Worm (Caenorhabditis elegans): ENCODE data around the gene F19G12.9.

DNA sequence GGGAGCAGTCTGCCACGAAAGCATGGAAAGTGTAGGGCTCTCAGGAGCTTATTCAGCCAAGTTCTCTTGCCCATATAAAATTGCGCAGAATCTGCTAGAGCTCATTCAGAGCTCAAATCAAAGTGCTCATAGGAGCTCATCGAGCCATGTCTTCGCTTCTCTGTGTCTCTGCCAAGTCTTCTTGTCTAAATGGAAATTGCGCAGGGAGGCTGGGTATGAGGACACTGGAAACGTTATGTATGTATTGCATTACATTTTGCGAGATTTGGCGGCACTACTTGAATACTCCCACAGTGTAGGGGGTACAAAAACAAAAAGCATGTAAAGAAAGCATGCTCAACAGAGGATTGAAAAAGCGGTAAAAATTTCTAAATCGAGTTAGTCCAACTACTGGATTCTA lies 18.1 kb downstream of the F19G12.9 start:
- TF ChIP-seq aly-2 (tag; optimal IDR thresholded peaks at IDR 0.05), result no peak
- no peak for TF ChIP-seq ztf-11 (tag; optimal IDR thresholded peaks at IDR 0.05)
- TF ChIP-seq crh-2 (tag; optimal IDR thresholded peaks at IDR 0.05), result no peak
- TF ChIP-seq ceh-16 (tag; optimal IDR thresholded peaks at IDR 0.05), result no peak
- TF ChIP-seq nhr-10 (tag; optimal IDR thresholded peaks at IDR 0.05), result no peak
- no peak for TF ChIP-seq nhr-11 (tag; optimal IDR thresholded peaks at IDR 0.05)
- no peak for TF ChIP-seq alr-1 (tag; optimal IDR thresholded peaks at IDR 0.05)
- TF ChIP-seq unc-39 (tag; optimal IDR thresholded peaks at IDR 0.05), result no peak
- no peak for TF ChIP-seq elt-3 (tag; optimal IDR thresholded peaks at IDR 0.05)
- no peak for TF ChIP-seq ZK546.5 (tag; optimal IDR thresholded peaks at IDR 0.05)
- TF ChIP-seq C34F6.9 (tag; optimal IDR thresholded peaks at IDR 0.05), result no peak

Measured in whole organism, L2 larva.